Fruit fly (Drosophila melanogaster): Measurements from ENCODE around the gene PIG-P.
A peak's percentile ranks its signal among the peaks of the same experiment; 100 is the strongest.

PIG-P gene

DNA sequence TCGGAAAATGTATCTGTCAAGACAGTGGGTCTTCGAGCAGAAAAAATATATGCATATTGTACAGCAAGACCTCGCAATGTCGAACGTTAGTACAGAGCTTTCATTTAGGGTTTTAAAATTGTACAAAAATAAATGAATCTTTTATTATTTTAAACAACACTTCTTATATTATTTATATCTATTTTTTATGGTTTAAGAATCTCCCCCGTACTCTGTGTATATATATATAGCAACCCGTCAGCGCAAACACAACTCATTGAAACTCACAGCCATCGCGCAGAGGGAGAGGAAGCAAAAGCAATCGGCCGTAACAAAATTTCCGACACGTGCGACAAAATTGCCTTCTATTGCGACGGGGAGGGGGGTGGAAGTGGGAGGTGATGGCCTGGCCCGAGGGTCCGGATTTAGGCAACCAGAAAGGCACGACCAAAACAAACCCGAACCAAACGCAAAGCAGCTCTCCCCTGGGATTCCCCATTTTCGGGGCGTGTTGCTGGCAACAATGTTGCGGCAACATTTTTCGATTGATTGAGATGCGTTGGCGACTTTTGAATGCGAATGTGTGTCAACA, 48.0 kb upstream of the PIG-P start (continued):
- peak; percentile 92 for TF ChIP-seq Rfx (GFP tag; IDR thresholded peaks at IDR 0.05)
- no peak for TF ChIP-seq CG9876 (GFP tag; optimal IDR thresholded peaks at IDR 0.05)
- TF ChIP-seq trem (tag; optimal IDR thresholded peaks at IDR 0.05): no peak
- peak; percentile 73 for TF ChIP-seq CG11696 (GFP tag; IDR thresholded peaks at IDR 0.05)
- peak; percentile 45; the same call in 1 of the 2 replicates for TF ChIP-seq Oaz (GFP tag; IDR thresholded peaks at IDR 0.05)
- TF ChIP-seq CG32767 (GFP tag; IDR thresholded peaks at IDR 0.05): no peak
- TF ChIP-seq CG8765 (GFP tag; IDR thresholded peaks at IDR 0.05): no peak; the same call in 1 of the 2 replicates
- no peak for TF ChIP-seq nom (GFP tag; optimal IDR thresholded peaks at IDR 0.05)
- TF ChIP-seq CG3838 (GFP tag; optimal IDR thresholded peaks at IDR 0.05): no peak
- peak; percentile 43 for TF ChIP-seq Xbp1 (GFP tag; optimal IDR thresholded peaks at IDR 0.05)
- no peak for TF ChIP-seq bab2 (GFP tag; optimal IDR thresholded peaks at IDR 0.05)
- TF ChIP-seq CG7372 (GFP tag; IDR thresholded peaks at IDR 0.05): 0 out of 2 replicates have a peak, but pooled peaks have one; percentile 36
- peak; percentile 16; the same call in 1 of the 2 replicates for TF ChIP-seq Lim3 (GFP tag; IDR thresholded peaks at IDR 0.05)
- TF ChIP-seq Lpt (GFP tag; optimal IDR thresholded peaks at IDR 0.05): no peak
- peak; percentile 31 for TF ChIP-seq CG17829 (tag; optimal IDR thresholded peaks at IDR 0.05)
- no peak for TF ChIP-seq CG7963 (GFP tag; IDR thresholded peaks at IDR 0.05; ENCODE audit: partially characterized antibody)
- no peak for TF ChIP-seq grn (GFP tag; optimal IDR thresholded peaks at IDR 0.05)
- peak; percentile 50 for TF ChIP-seq D19B (GFP tag; optimal IDR thresholded peaks at IDR 0.05)
- no peak for TF ChIP-seq Side (GFP tag; optimal IDR thresholded peaks at IDR 0.05)
- peak; percentile 72 for TF ChIP-seq CG14667 (GFP tag; IDR thresholded peaks at IDR 0.05)
- TF ChIP-seq CG10431 (GFP tag; optimal IDR thresholded peaks at IDR 0.05): no peak
- no peak for TF ChIP-seq CG10462 (GFP tag; optimal IDR thresholded peaks at IDR 0.05)
- 0 out of 2 replicates have a peak, but pooled peaks have one; percentile 45 for TF ChIP-seq ara (GFP tag; IDR thresholded peaks at IDR 0.05)
- no peak for TF ChIP-seq tll (GFP tag; optimal IDR thresholded peaks at IDR 0.05)
- TF ChIP-seq lmd (GFP tag; IDR thresholded peaks at IDR 0.05): peak; percentile 88
- no peak for TF ChIP-seq CG8290 (GFP tag; optimal IDR thresholded peaks at IDR 0.05)
- peak in 1 of 2 experiments; percentile 18 for TF ChIP-seq CG8290 (tag; optimal IDR thresholded peaks at IDR 0.05)
- peak; percentile 87 for TF ChIP-seq lab (GFP tag; optimal IDR thresholded peaks at IDR 0.05)
- no peak for TF ChIP-seq CG15479 (GFP tag; optimal IDR thresholded peaks at IDR 0.05)
- TF ChIP-seq wor (GFP tag; IDR thresholded peaks at IDR 0.05): no peak
- no peak for TF ChIP-seq cg (GFP tag; optimal IDR thresholded peaks at IDR 0.05)
- TF ChIP-seq CG8944 (GFP tag; optimal IDR thresholded peaks at IDR 0.05): no peak
- TF ChIP-seq abd-A (tag; optimal IDR thresholded peaks at IDR 0.05): peak; percentile 93
- TF ChIP-seq gsb (GFP tag; IDR thresholded peaks at IDR 0.05): peak; percentile 72; the same call in 1 of the 2 replicates
- TF ChIP-seq pho (GFP tag; optimal IDR thresholded peaks at IDR 0.05): no peak
- peak; percentile 97 for TF ChIP-seq CG12769 (tag; optimal IDR thresholded peaks at IDR 0.05)
- no peak for TF ChIP-seq peb (GFP tag; IDR thresholded peaks at IDR 0.05)
- no peak for TF ChIP-seq sc (optimal IDR thresholded peaks at IDR 0.05)
- no peak for TF ChIP-seq sc (GFP tag; optimal IDR thresholded peaks at IDR 0.05)
- no peak for TF ChIP-seq schlank (tag; optimal IDR thresholded peaks at IDR 0.05)
- no peak for TF ChIP-seq CG14965 (GFP tag; optimal IDR thresholded peaks at IDR 0.05; ENCODE audit: borderline replicate concordance)
- TF ChIP-seq CG9797 (GFP tag; optimal IDR thresholded peaks at IDR 0.05): no peak
- TF ChIP-seq cas (GFP tag; IDR thresholded peaks at IDR 0.05): peak; percentile 38; the same call in 1 of the 2 replicates
- peak; percentile 38 for TF ChIP-seq CG2120 (GFP tag; optimal IDR thresholded peaks at IDR 0.05)
- TF ChIP-seq CG11247 (GFP tag; IDR thresholded peaks at IDR 0.05): peak; percentile 82
- TF ChIP-seq fd3F (GFP tag; optimal IDR thresholded peaks at IDR 0.05): peak; percentile 61
- no peak for TF ChIP-seq Scr (GFP tag; IDR thresholded peaks at IDR 0.05; ENCODE audit: partially characterized antibody)
- peak; percentile 64 for TF ChIP-seq klu (GFP tag; IDR thresholded peaks at IDR 0.05)
- TF ChIP-seq Pdp1 (GFP tag; optimal IDR thresholded peaks at IDR 0.05): no peak
- no peak for TF ChIP-seq CG16863 (GFP tag; optimal IDR thresholded peaks at IDR 0.05)
- TF ChIP-seq CG7357 (GFP tag; IDR thresholded peaks at IDR 0.05): peak; percentile 48

All from whole organism, embryonic.